Worm (Caenorhabditis elegans): ENCODE results near the gene W07G4.7.

DNA sequence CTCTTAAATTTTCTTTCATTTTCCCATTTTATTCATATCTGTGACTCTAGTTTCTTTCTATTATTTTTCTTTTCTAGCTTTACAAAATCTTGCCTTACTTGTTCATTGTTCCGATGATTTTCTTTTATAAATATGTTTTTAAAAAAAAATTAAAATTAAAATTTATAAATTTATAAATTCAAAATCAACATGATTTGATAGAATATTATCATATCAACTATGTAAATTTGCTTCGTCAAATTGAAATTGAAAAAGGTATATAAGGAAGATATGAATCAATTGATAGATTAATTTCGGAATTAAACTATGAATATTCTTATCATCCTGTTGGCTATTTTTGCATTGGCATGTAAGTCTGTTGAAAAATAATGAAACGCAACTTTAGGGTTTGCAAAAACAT, 1.3 kb downstream of the W07G4.7 start, which contains the start of gene W07G4.1:
- TF ChIP-seq ama-1 (optimal IDR thresholded peaks at IDR 0.05) (no peak), xbp-1 (tag; optimal IDR thresholded peaks at IDR 0.05) (no peak), aly-2 (tag; optimal IDR thresholded peaks at IDR 0.05) (no peak), lir-3 (tag; optimal IDR thresholded peaks at IDR 0.05; ENCODE audit: poor library complexity) (no peak), C16A3.4 (tag; optimal IDR thresholded peaks at IDR 0.05) (no peak), lin-39 (tag; optimal IDR thresholded peaks at IDR 0.05) (no peak), mdl-1 (tag; optimal IDR thresholded peaks at IDR 0.05) (no peak), hpl-2 (GFP tag; optimal IDR thresholded peaks at IDR 0.05) (no peak), nhr-11 (tag; optimal IDR thresholded peaks at IDR 0.05) (no peak), nhr-84 (tag; optimal IDR thresholded peaks at IDR 0.05) (no peak), egl-13 (tag; optimal IDR thresholded peaks at IDR 0.05) (no peak), nhr-90 (tag; optimal IDR thresholded peaks at IDR 0.05; ENCODE audit: poor library complexity) (no peak), swsn-7 (tag; optimal IDR thresholded peaks at IDR 0.05) (no peak)
